Worm (Caenorhabditis elegans) whole organism, young adult: ENCODE data around the gene flh-2.

Experiments
- F23B12.7 ChIP-seq: sonication (generic microtip); optimal IDR thresholded peaks from 2 replicates; lab custom pipeline; 2017; ENCODE audit warnings: missing genetic modification characterization, mild to moderate bottlenecking, missing compliant biosample characterization, antibody characterized with exemption, moderate library complexity; ENCODE audit not compliant: insufficient read depth
- F33H1.4 ChIP-seq: fragments of 200-800 bp; sonication (Bioruptor generic); IDR thresholded peaks from 2 replicates; pipeline ENCODE4 v1.3.6; 2022; ENCODE audit warnings: missing genetic modification reagents, missing genetic modification characterization, missing compliant biosample characterization
- F49E8.2 ChIP-seq: sonication (generic microtip); optimal IDR thresholded peaks from 3 replicates; lab custom pipeline; 2017; ENCODE audit warnings: missing genetic modification characterization, mild to moderate bottlenecking, missing compliant biosample characterization, antibody characterized with exemption, moderate library complexity; ENCODE audit not compliant: insufficient read depth
- F55B11.4 ChIP-seq: sonication (generic microtip); optimal IDR thresholded peaks from 2 replicates; lab custom pipeline; 2016; ENCODE audit warnings: missing compliant biosample characterization, missing genetic modification characterization, borderline replicate concordance; ENCODE audit not compliant: insufficient read depth
- F57C9.4 ChIP-seq: sonication (generic microtip); optimal IDR thresholded peaks from 2 replicates; lab custom pipeline; 2017; ENCODE audit warnings: mild to moderate bottlenecking, missing genetic modification characterization, missing compliant biosample characterization
- K11D2.4 ChIP-seq: fragments of 200-800 bp; sonication (Bioruptor generic); IDR thresholded peaks from 2 replicates; pipeline ENCODE4 v1.3.6; 2022; ENCODE audit warnings: missing genetic modification reagents, missing genetic modification characterization, missing compliant biosample characterization
- athp-1 ChIP-seq: sonication (generic microtip); optimal IDR thresholded peaks from 2 replicates; lab custom pipeline; 2017; ENCODE audit warnings: mild to moderate bottlenecking, missing genetic modification characterization, missing compliant biosample characterization
- attf-3 ChIP-seq: fragments of 200-800 bp; sonication (Bioruptor generic); conservative IDR thresholded peaks from 2 replicates; pipeline ENCODE4 v1.3.6; 2022; ENCODE audit warnings: missing genetic modification reagents, missing genetic modification characterization, missing compliant biosample characterization
- ccch-3 ChIP-seq: fragments of 200-800 bp; sonication (Bioruptor generic); optimal IDR thresholded peaks from 2 replicates; lab custom pipeline; 2018; ENCODE audit warnings: mild to moderate bottlenecking, missing genetic modification characterization, missing compliant biosample characterization
- cebp-1 ChIP-seq, 2 experiments: fragments of 200-800 bp in 1 of 2; sonication (Bioruptor generic) in 1 of 2; sonication (generic microtip) in 1 of 2; IDR thresholded peaks in 1 of 2; optimal IDR thresholded peaks in 1 of 2; 2 replicates each; pipeline versions ENCODE4 v1.3.6 to Lab custom; 2017 to 2022; ENCODE audit warnings: missing compliant biosample characterization in 2 of 2, missing genetic modification characterization in 2 of 2, mild to moderate bottlenecking in 1 of 2, missing genetic modification reagents in 1 of 2, moderate library complexity in 1 of 2
- cebp-2 ChIP-seq: fragments of 200-800 bp; sonication (Bioruptor generic); IDR thresholded peaks from 2 replicates; pipeline ENCODE4 v1.3.6; 2022; ENCODE audit warnings: missing genetic modification characterization, missing compliant biosample characterization
- dpl-1 ChIP-seq: fragments of 150-350 bp; optimal IDR thresholded peaks from 2 replicates; lab custom pipeline; 2014; ENCODE audit warnings: missing biosample characterization, missing genetic modification reagents, missing genetic modification characterization
- efl-1 ChIP-seq: fragments of 150-350 bp; optimal IDR thresholded peaks from 2 replicates; lab custom pipeline; 2014; ENCODE audit warnings: missing biosample characterization, missing genetic modification reagents, missing genetic modification characterization
- ets-4 ChIP-seq: fragments of 200-800 bp; sonication (Bioruptor generic); optimal IDR thresholded peaks from 2 replicates; lab custom pipeline; 2018; ENCODE audit warnings: mild to moderate bottlenecking, missing genetic modification characterization, missing compliant biosample characterization
- lin-26 ChIP-seq: fragments of 200-800 bp; sonication (Bioruptor generic); IDR thresholded peaks from 2 replicates; pipeline ENCODE4 v1.3.6; 2022; ENCODE audit warnings: missing genetic modification reagents, missing genetic modification characterization, missing compliant biosample characterization
- lin-35 ChIP-seq, 3 experiments: fragments of 150-350 bp in 2 of 3; sonication (generic microtip) in 1 of 3; optimal IDR thresholded peaks; 2 replicates each; lab custom pipeline; 2014 to 2018; ENCODE audit warnings: missing biosample characterization in 3 of 3, missing genetic modification characterization in 3 of 3, missing genetic modification reagents in 3 of 3
- lsl-1 ChIP-seq: fragments of 200-800 bp; sonication (Bioruptor generic); optimal IDR thresholded peaks from 2 replicates; lab custom pipeline; 2018; ENCODE audit warnings: mild to moderate bottlenecking, missing genetic modification characterization, moderate library complexity, missing compliant biosample characterization
- lsy-27 ChIP-seq: sonication (generic microtip); optimal IDR thresholded peaks from 2 replicates; lab custom pipeline; 2017; ENCODE audit warnings: missing genetic modification characterization, mild to moderate bottlenecking, missing compliant biosample characterization, antibody characterized with exemption, missing genotype, borderline replicate concordance; ENCODE audit not compliant: insufficient read depth
- madf-3 ChIP-seq: fragments of 200-800 bp; sonication (Bioruptor generic); IDR thresholded peaks from 2 replicates; pipeline ENCODE4 v1.3.6; 2022; ENCODE audit warnings: missing genetic modification reagents, missing genetic modification characterization, missing compliant biosample characterization
- mcd-1 ChIP-seq: fragments of 200-800 bp; sonication (Bioruptor generic); IDR thresholded peaks from 2 replicates; pipeline ENCODE4 v1.3.6; 2022; ENCODE audit warnings: missing genetic modification reagents, missing genetic modification characterization, missing compliant biosample characterization
- mes-4 ChIP-seq: sonication (generic microtip); optimal IDR thresholded peaks from 2 replicates; lab custom pipeline; 2016; ENCODE audit warnings: missing genotype, missing genetic modification characterization, missing compliant biosample characterization
- mxl-1 ChIP-seq: sonication (generic microtip); optimal IDR thresholded peaks from 2 replicates; lab custom pipeline; 2016; ENCODE audit warnings: missing genetic modification characterization, missing compliant biosample characterization
- nhr-120 ChIP-seq: fragments of 200-800 bp; sonication (Bioruptor generic); IDR thresholded peaks from 2 replicates; pipeline ENCODE4 v1.3.6; 2022; ENCODE audit warnings: missing genetic modification characterization, missing compliant biosample characterization
- nhr-179 ChIP-seq: sonication (generic microtip); optimal IDR thresholded peaks from 2 replicates; lab custom pipeline; 2016; ENCODE audit warnings: mild to moderate bottlenecking, missing genetic modification characterization, missing compliant biosample characterization
- nhr-80 ChIP-seq: sonication (generic microtip); optimal IDR thresholded peaks from 2 replicates; lab custom pipeline; 2016; ENCODE audit warnings: missing genetic modification characterization, missing compliant biosample characterization
- nhr-90 ChIP-seq: sonication (generic microtip); optimal IDR thresholded peaks from 2 replicates; lab custom pipeline; 2016; ENCODE audit warnings: missing genotype, mild to moderate bottlenecking, missing genetic modification characterization, missing compliant biosample characterization
- pbrm-1 ChIP-seq: fragments of 200-800 bp; sonication (Bioruptor generic); IDR thresholded peaks from 2 replicates; pipeline ENCODE4 v1.3.6; 2022; ENCODE audit warnings: missing genetic modification reagents, missing genetic modification characterization, missing compliant biosample characterization
- rpc-1 ChIP-seq, 2 experiments: fragments of 150-350 bp in 1 of 2; sonication (generic microtip) in 1 of 2; optimal IDR thresholded peaks; 2 replicates each; lab custom pipeline; 2014 to 2018; ENCODE audit warnings: missing biosample characterization in 1 of 2, missing genetic modification characterization in 1 of 2, missing genetic modification reagents in 1 of 2, missing genotype in 1 of 2
- sdz-38 ChIP-seq: sonication (generic microtip); optimal IDR thresholded peaks from 2 replicates; lab custom pipeline; 2016; ENCODE audit warnings: missing genotype, missing genetic modification characterization, missing compliant biosample characterization
- sea-2 ChIP-seq: fragments of 200-800 bp; sonication (Bioruptor generic); IDR thresholded peaks from 2 replicates; pipeline ENCODE4 v1.3.6; 2022; ENCODE audit warnings: missing genetic modification characterization, missing compliant biosample characterization
- snpc-4 ChIP-seq, 5 experiments: fragments of 150-350 bp in 1 of 5; sonication (generic microtip) in 4 of 5; optimal IDR thresholded peaks; 2 replicates each; lab custom pipeline; 2014 to 2018; ENCODE audit warnings: missing genetic modification characterization in 5 of 5, missing biosample characterization in 3 of 5, antibody characterized with exemption in 2 of 5, mild to moderate bottlenecking in 2 of 5, missing compliant biosample characterization in 2 of 5, missing genotype in 2 of 5, moderate library complexity in 2 of 5, missing genetic modification reagents in 1 of 5
- tlf-1 ChIP-seq: fragments of 200-800 bp; sonication (Bioruptor generic); optimal IDR thresholded peaks from 2 replicates; lab custom pipeline; 2018; ENCODE audit warnings: mild to moderate bottlenecking, missing genetic modification characterization, missing compliant biosample characterization
- xnd-1 ChIP-seq: sonication (generic microtip); optimal IDR thresholded peaks from 2 replicates; lab custom pipeline; 2016; ENCODE audit warnings: missing genotype, missing genetic modification reagents, missing genetic modification characterization, missing compliant biosample characterization
- ztf-18 ChIP-seq: sonication (generic microtip); optimal IDR thresholded peaks from 2 replicates; lab custom pipeline; 2016; ENCODE audit warnings: missing genotype, mild to moderate bottlenecking, missing genetic modification characterization, missing compliant biosample characterization
- ztf-25 ChIP-seq: fragments of 200-800 bp; sonication (Bioruptor generic); IDR thresholded peaks from 2 replicates; pipeline ENCODE4 v1.3.6; 2022; ENCODE audit warnings: missing genetic modification reagents, missing genetic modification characterization, missing compliant biosample characterization
- ztf-3 ChIP-seq: fragments of 200-800 bp; sonication (Bioruptor generic); optimal IDR thresholded peaks from 2 replicates; lab custom pipeline; 2018; ENCODE audit warnings: mild to moderate bottlenecking, missing genetic modification characterization, missing compliant biosample characterization

flh-2 gene

DNA sequence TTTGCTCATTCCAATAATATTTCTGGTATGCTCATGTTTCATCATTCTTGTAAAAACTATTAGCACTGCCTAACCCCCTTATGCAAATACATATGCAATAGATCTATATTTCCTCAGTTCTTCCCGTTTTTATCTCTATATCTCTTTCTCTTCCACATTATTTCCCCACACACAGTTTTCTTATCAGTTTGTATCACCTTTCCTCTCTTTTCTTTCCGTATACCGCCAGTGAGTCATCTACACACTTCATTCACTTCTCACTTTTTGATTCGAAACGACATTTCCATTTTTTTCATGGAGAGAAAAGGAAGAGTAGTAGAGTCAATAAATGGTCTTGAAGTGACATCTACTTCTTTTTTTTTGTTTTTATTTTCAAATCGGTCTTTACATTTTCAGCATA, 45.6 kb upstream of the flh-2 start:
- TF ChIP-seq cebp-1 (GFP tag; IDR thresholded peaks at IDR 0.05; lab: Robert Waterston, UW) (no peak), cebp-1 (tag; optimal IDR thresholded peaks at IDR 0.05; lab: Kevin White, UChicago) (peak; percentile 6), ztf-25 (GFP tag; lab: Robert Waterston, UW) (no peak), nhr-80 (tag; lab: Kevin White, UChicago) (peak; percentile 77), mxl-1 (no peak)

DNA sequence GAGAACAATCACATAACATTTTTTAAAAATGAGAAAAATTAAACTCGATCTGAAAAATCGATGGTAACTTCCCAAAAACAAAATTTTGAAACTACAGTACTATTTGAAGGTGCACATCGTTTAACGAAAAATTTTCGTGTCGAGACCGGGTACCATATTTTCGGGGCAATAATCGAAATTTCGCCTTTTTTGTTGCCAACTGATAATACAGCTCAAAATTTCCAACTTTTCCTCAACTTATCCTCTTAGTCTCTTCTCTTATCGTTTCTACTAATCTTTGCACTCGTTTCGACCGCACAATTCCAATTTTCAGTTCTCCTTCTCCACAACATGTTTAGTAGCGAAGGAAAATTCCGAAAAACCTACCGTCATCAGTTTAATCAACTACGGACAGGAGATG, 45.0 kb upstream of the flh-2 start, which contains the start of gene rom-1:
Gene rom-1, plus strand, starts transcription at position 301 of the 400 bp plus-strand sequence.
- TF ChIP-seq F57C9.4 (no peak), F49E8.2 (no peak), nhr-179 (tag; lab: Kevin White, UChicago) (no peak), F55B11.4 (tag; lab: Kevin White, UChicago) (no peak), xnd-1 (tag; lab: Kevin White, UChicago) (no peak), lin-26 (no peak), ztf-3 (GFP tag; lab: Kevin White, UChicago) (no peak), snpc-4 (GFP tag; optimal IDR thresholded peaks at IDR 0.05; lab: Kevin White, UChicago) (no peak), snpc-4 (tag; optimal IDR thresholded peaks at IDR 0.05; lab: Kevin White, UChicago) (no peak), madf-3 (GFP tag; lab: Robert Waterston, UW) (no peak), mes-4 (tag; lab: Kevin White, UChicago) (no peak)

DNA sequence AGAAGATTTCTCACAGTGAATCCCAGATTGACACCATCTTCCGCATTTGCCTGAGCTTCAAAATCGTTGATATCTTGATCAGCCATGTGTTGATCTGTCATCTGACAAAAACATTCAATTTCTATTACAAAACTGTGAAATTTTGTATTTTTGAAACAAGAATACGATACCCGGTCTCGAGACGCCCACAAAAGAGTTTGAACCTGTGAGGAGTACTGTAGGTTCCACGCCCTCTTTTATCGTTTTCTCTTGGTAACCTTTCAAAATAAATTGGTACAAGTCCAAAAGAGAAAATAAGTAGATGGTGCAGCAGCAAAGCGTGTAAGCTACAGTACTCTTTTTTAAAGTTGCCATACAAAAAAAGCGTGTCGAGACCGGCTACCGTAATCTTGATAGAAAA, 42.0 kb upstream of the flh-2 start, which contains the start of gene F26F4.12:
Gene F26F4.12, minus strand, starts transcription at position 101 of the 400 bp plus-strand sequence.
- TF ChIP-seq K11D2.4 (GFP tag; lab: Robert Waterston, UW) (no peak), mcd-1 (GFP tag; lab: Robert Waterston, UW) (no peak), dpl-1 (GFP tag; lab: Kevin White, UChicago) (no peak), ccch-3 (GFP tag; lab: Kevin White, UChicago) (no peak), sdz-38 (tag; lab: Kevin White, UChicago) (no peak), nhr-179 (tag; lab: Kevin White, UChicago) (no peak), ets-4 (GFP tag; lab: Kevin White, UChicago) (no peak), rpc-1 (optimal IDR thresholded peaks at IDR 0.05; lab: Kevin White, UChicago) (no peak), rpc-1 (tag; optimal IDR thresholded peaks at IDR 0.05; lab: Kevin White, UChicago) (no peak), attf-3 (no peak), lsl-1 (GFP tag; lab: Kevin White, UChicago) (no peak), nhr-120 (GFP tag; lab: Robert Waterston, UW) (no peak), sea-2 (GFP tag; lab: Robert Waterston, UW) (no peak), F49E8.2 (no peak), F33H1.4 (GFP tag; lab: Robert Waterston, UW) (no peak), tlf-1 (GFP tag; lab: Kevin White, UChicago) (no peak), lsy-27 (tag; lab: Kevin White, UChicago) (no peak), F23B12.7 (tag; lab: Kevin White, UChicago) (no peak), athp-1 (tag; lab: Kevin White, UChicago) (no peak), cebp-2 (no peak)

DNA sequence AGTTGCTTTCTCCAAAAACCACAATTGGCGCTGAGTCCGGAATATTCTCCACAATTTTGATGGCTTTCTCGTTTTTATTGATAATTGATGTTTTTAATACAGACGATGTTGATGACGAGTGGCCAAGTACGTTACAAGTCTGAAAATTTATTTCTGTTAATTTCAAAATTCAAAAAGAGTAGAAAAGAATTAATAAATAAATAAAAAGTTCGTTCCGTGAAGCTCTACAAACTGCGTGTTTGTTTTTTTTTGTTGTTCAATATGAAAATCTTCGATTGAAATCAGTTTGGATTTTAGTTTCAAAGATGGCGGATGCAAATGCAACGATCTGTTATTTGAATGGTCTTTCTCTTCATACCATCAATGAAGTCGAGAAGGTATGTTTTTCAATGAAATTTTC, 41.0 kb upstream of the flh-2 start, which contains the start of gene F26F4.2:
Gene F26F4.2, plus strand, starts transcription at position 301 of the 400 bp plus-strand sequence.
- TF ChIP-seq madf-3 (GFP tag; lab: Robert Waterston, UW) (no peak), lsl-1 (GFP tag; lab: Kevin White, UChicago) (no peak), nhr-120 (GFP tag; lab: Robert Waterston, UW) (no peak), efl-1 (GFP tag; lab: Kevin White, UChicago) (no peak), pbrm-1 (GFP tag; lab: Robert Waterston, UW) (no peak), ztf-18 (no peak), nhr-90 (tag; lab: Kevin White, UChicago) (no peak), sdz-38 (tag; lab: Kevin White, UChicago) (no peak), lin-35 (GFP tag; optimal IDR thresholded peaks at IDR 0.05; lab: Kevin White, UChicago) (no peak), nhr-80 (tag; lab: Kevin White, UChicago) (no peak)
